Worm (Caenorhabditis elegans) whole organism, L2 larva: ENCODE data around the gene klf-1.
A peak's percentile ranks its signal among the peaks of the same experiment; 100 is the strongest.

Experiments used
- F13H6.1 ChIP-seq: sonication (generic microtip); optimal IDR thresholded peaks from 2 replicates; lab custom pipeline; 2016; ENCODE audit warnings: missing genetic modification characterization, missing compliant biosample characterization
- R02D3.7 ChIP-seq: fragments of 150-350 bp; optimal IDR thresholded peaks from 2 replicates; lab custom pipeline; 2014; ENCODE audit warnings: missing biosample characterization, missing genetic modification characterization
- Y55F3AM.14 ChIP-seq: fragments of 200-800 bp; sonication (Bioruptor generic); optimal IDR thresholded peaks from 2 replicates; lab custom pipeline; 2018; ENCODE audit warnings: mild to moderate bottlenecking, missing genetic modification characterization, missing compliant biosample characterization
- ZK546.5 ChIP-seq: sonication (generic microtip); optimal IDR thresholded peaks from 2 replicates; lab custom pipeline; 2017; ENCODE audit warnings: missing biosample characterization, missing genetic modification characterization
- ama-1 ChIP-seq: fragments of 150-350 bp; optimal IDR thresholded peaks from 2 replicates; lab custom pipeline; 2018; ENCODE audit warnings: inconsistent platforms
- blmp-1 ChIP-seq: sonication (generic microtip); optimal IDR thresholded peaks from 2 replicates; lab custom pipeline; 2017; ENCODE audit warnings: missing genetic modification characterization, mild to moderate bottlenecking, missing compliant biosample characterization, antibody characterized with exemption, moderate library complexity; ENCODE audit not compliant: insufficient read depth
- ceh-82 ChIP-seq: fragments of 150-350 bp; optimal IDR thresholded peaks from 2 replicates; lab custom pipeline; 2014; ENCODE audit warnings: missing biosample characterization, missing genetic modification characterization
- dmd-4 ChIP-seq: sonication (generic microtip); optimal IDR thresholded peaks from 2 replicates; lab custom pipeline; 2017; ENCODE audit warnings: missing biosample characterization, missing genetic modification characterization
- egl-27 ChIP-seq: sonication (generic microtip); optimal IDR thresholded peaks from 3 replicates; lab custom pipeline; 2017; ENCODE audit warnings: missing biosample characterization, missing genetic modification reagents, missing genetic modification characterization
- elt-1 ChIP-seq: fragments of 150-350 bp; optimal IDR thresholded peaks from 2 replicates; lab custom pipeline; 2014; ENCODE audit warnings: missing biosample characterization, missing genetic modification characterization
- fos-1 ChIP-seq: fragments of 150-350 bp; optimal IDR thresholded peaks from 2 replicates; lab custom pipeline; 2014; ENCODE audit warnings: missing biosample characterization, missing genetic modification characterization
- gmeb-1 ChIP-seq: fragments of 150-350 bp; optimal IDR thresholded peaks from 2 replicates; lab custom pipeline; 2014; ENCODE audit warnings: missing biosample characterization, missing genetic modification characterization
- lin-11 ChIP-seq: fragments of 150-350 bp; sonication (generic microtip); optimal IDR thresholded peaks from 2 replicates; lab custom pipeline; 2014; ENCODE audit warnings: missing biosample characterization, missing genetic modification characterization, inconsistent platforms, mixed read lengths
- lin-13 ChIP-seq: fragments of 150-350 bp; optimal IDR thresholded peaks from 2 replicates; lab custom pipeline; 2014; ENCODE audit warnings: missing biosample characterization, missing genetic modification reagents, missing genetic modification characterization
- lin-39 ChIP-seq: fragments of 150-350 bp; optimal IDR thresholded peaks from 2 replicates; lab custom pipeline; 2014; ENCODE audit warnings: missing biosample characterization, missing genetic modification reagents, missing genetic modification characterization
- lsy-2 ChIP-seq, 2 experiments: fragments of 150-350 bp in 1 of 2; sonication (generic microtip) in 1 of 2; optimal IDR thresholded peaks; 2 replicates each; lab custom pipeline; 2014 to 2017; ENCODE audit warnings: missing biosample characterization in 2 of 2, missing genetic modification characterization in 2 of 2
- mab-5 ChIP-seq: fragments of 150-350 bp; optimal IDR thresholded peaks from 2 replicates; lab custom pipeline; 2014; ENCODE audit warnings: missing biosample characterization, missing genetic modification characterization
- nhr-11 ChIP-seq: fragments of 150-350 bp; optimal IDR thresholded peaks from 2 replicates; lab custom pipeline; 2014; ENCODE audit warnings: missing biosample characterization, missing genetic modification characterization
- nhr-129 ChIP-seq: fragments of 150-350 bp; optimal IDR thresholded peaks from 2 replicates; lab custom pipeline; 2014; ENCODE audit warnings: missing biosample characterization, missing genetic modification characterization
- nhr-21 ChIP-seq: fragments of 150-350 bp; optimal IDR thresholded peaks from 2 replicates; lab custom pipeline; 2014; ENCODE audit warnings: missing biosample characterization, missing genetic modification characterization
- nhr-23 ChIP-seq: fragments of 150-350 bp; optimal IDR thresholded peaks from 2 replicates; lab custom pipeline; 2014; ENCODE audit warnings: missing biosample characterization, missing genetic modification reagents, missing genetic modification characterization
- nhr-25 ChIP-seq: fragments of 150-350 bp; sonication (generic microtip); optimal IDR thresholded peaks from 3 replicates; lab custom pipeline; 2014; ENCODE audit warnings: missing biosample characterization, missing genetic modification characterization
- nhr-6 ChIP-seq: fragments of 150-350 bp; optimal IDR thresholded peaks from 2 replicates; lab custom pipeline; 2014; ENCODE audit warnings: missing biosample characterization, missing genetic modification characterization
- nhr-77 ChIP-seq: fragments of 150-350 bp; optimal IDR thresholded peaks from 2 replicates; lab custom pipeline; 2014; ENCODE audit warnings: missing biosample characterization, missing genetic modification characterization
- peb-1 ChIP-seq: fragments of 150-350 bp; optimal IDR thresholded peaks from 2 replicates; lab custom pipeline; 2014; ENCODE audit warnings: missing biosample characterization, missing genetic modification characterization
- sem-4 ChIP-seq: fragments of 150-350 bp; optimal IDR thresholded peaks from 2 replicates; lab custom pipeline; 2014; ENCODE audit warnings: missing biosample characterization, missing genetic modification reagents, missing genetic modification characterization
- skn-1 ChIP-seq: sonication (generic microtip); optimal IDR thresholded peaks from 2 replicates; lab custom pipeline; 2017; ENCODE audit warnings: missing biosample characterization, missing genetic modification characterization
- sma-3 ChIP-seq: sonication (generic microtip); optimal IDR thresholded peaks from 2 replicates; lab custom pipeline; 2016; ENCODE audit warnings: missing genetic modification reagents, missing genetic modification characterization, missing compliant biosample characterization
- sma-9 ChIP-seq, 2 experiments: fragments of 150-350 bp in 1 of 2; sonication (generic microtip) in 1 of 2; optimal IDR thresholded peaks; 2 replicates each; lab custom pipeline; 2014 to 2016; ENCODE audit warnings: missing genetic modification characterization in 2 of 2, mild to moderate bottlenecking in 1 of 2, missing biosample characterization in 1 of 2, missing compliant biosample characterization in 1 of 2, missing genetic modification reagents in 1 of 2, moderate library complexity in 1 of 2
- snpc-4 ChIP-seq: fragments of 150-350 bp; optimal IDR thresholded peaks from 2 replicates; lab custom pipeline; 2014; ENCODE audit warnings: missing biosample characterization, missing genetic modification characterization
- unc-55 ChIP-seq: fragments of 150-350 bp; sonication (generic microtip); optimal IDR thresholded peaks from 3 replicates; lab custom pipeline; 2014; ENCODE audit warnings: missing biosample characterization, missing genetic modification reagents, missing genetic modification characterization
- unc-62 ChIP-seq: fragments of 150-350 bp; optimal IDR thresholded peaks from 2 replicates; lab custom pipeline; 2014; ENCODE audit warnings: missing biosample characterization, missing genetic modification reagents, missing genetic modification characterization
- zag-1 ChIP-seq: fragments of 150-350 bp; optimal IDR thresholded peaks from 2 replicates; lab custom pipeline; 2014; ENCODE audit warnings: missing biosample characterization, missing genetic modification characterization

Gene klf-1

ce11 chrIII:2914029-2914428, 39.4 kb downstream of the klf-1 start:
- no peak for TF ChIP-seq nhr-25 (tag; lab: Kevin White, UChicago)
- no peak for TF ChIP-seq ceh-82
- TF ChIP-seq blmp-1 (tag; lab: Kevin White, UChicago) = no peak
- peak; percentile 29 for TF ChIP-seq zag-1 (tag; lab: Kevin White, UChicago)
- TF ChIP-seq gmeb-1 (tag; lab: Kevin White, UChicago) = no peak
- TF ChIP-seq nhr-77 = no peak
- TF ChIP-seq lin-13 = no peak
- peak in 1 of 2 experiments; percentile 25 for TF ChIP-seq lsy-2 (tag; optimal IDR thresholded peaks at IDR 0.05; lab: Kevin White, UChicago)
- no peak for TF ChIP-seq fos-1 (tag; lab: Kevin White, UChicago)
- peak; percentile 6 for TF ChIP-seq sem-4
- no peak for TF ChIP-seq unc-62 (GFP tag; lab: Kevin White, UChicago)

- TF ChIP-seq mab-5 = peak; percentile 65
- no peak for TF ChIP-seq nhr-21 (tag; lab: Kevin White, UChicago)
Measured at ce11 chrIII:2918655-2919054, 44.0 kb downstream of the klf-1 start.

DNA sequence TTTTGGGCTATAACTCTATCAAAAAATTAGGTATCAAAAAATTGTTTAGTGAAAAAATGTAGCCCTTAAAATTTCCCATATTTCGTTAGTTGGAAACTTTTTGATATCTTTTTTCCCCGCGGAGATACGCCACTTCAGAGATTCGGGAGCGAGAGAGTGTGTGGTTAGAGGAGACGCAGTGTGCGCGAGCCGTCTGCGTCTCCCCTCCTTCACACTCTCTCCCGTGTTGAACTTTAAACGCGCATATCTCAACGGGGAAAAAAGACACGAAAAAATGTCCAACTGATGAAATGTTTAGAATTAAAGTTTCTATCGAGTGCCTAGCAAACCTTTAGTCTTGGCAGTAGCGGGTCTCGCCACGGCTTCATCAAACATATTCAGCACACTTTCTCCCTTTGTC, 45.7 kb downstream of the klf-1 start:
- TF ChIP-seq gmeb-1 (tag; lab: Kevin White, UChicago) = no peak
- TF ChIP-seq Y55F3AM.14 (GFP tag; lab: Kevin White, UChicago) = no peak
- TF ChIP-seq skn-1 = no peak
- no peak for TF ChIP-seq nhr-129 (tag; lab: Kevin White, UChicago)
- no peak for TF ChIP-seq unc-55
- TF ChIP-seq dmd-4 = no peak
- no peak for TF ChIP-seq sem-4
- no peak for TF ChIP-seq ZK546.5
- no peak for TF ChIP-seq egl-27 (tag; lab: Kevin White, UChicago)
- TF ChIP-seq sma-9 (GFP tag; optimal IDR thresholded peaks at IDR 0.05; lab: Kevin White, UChicago) = no peak
- TF ChIP-seq sma-9 (tag; optimal IDR thresholded peaks at IDR 0.05; lab: Kevin White, UChicago) = no peak
- TF ChIP-seq ama-1 (lab: Kevin White, UChicago) = no peak
- TF ChIP-seq peb-1 (tag; lab: Kevin White, UChicago) = no peak

DNA sequence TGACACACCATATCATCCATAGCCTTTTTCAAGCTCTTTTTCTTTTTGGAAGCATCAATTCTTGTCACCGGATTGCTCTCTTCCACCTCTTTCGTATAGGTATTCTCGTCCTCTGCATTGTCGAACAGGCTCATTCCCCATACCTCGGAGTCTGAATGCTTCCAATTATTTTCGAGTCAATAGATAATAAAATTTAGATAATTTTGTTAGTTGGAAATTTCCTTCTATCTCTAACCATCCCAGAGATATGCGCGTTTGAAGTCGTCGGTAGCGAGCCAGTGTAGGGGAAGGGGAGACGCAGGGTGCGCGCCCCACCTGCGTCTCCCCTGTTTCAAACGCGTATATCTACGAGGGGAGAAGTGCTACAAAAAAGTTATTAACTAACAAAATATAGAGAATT, 46.2 kb downstream of the klf-1 start:
- TF ChIP-seq fos-1 (tag; lab: Kevin White, UChicago) = no peak
- TF ChIP-seq sma-9 (GFP tag; optimal IDR thresholded peaks at IDR 0.05; lab: Kevin White, UChicago) = no peak
- no peak for TF ChIP-seq sma-9 (tag; optimal IDR thresholded peaks at IDR 0.05; lab: Kevin White, UChicago)
- no peak for TF ChIP-seq nhr-21 (tag; lab: Kevin White, UChicago)
- no peak for TF ChIP-seq nhr-25 (tag; lab: Kevin White, UChicago)
- no peak for TF ChIP-seq F13H6.1 (tag; lab: Kevin White, UChicago)
- no peak for TF ChIP-seq nhr-11 (tag; lab: Kevin White, UChicago)
- no peak for TF ChIP-seq peb-1 (tag; lab: Kevin White, UChicago)
- no peak for TF ChIP-seq ceh-82
- TF ChIP-seq egl-27 (tag; lab: Kevin White, UChicago) = no peak
- no peak for TF ChIP-seq unc-62 (GFP tag; lab: Kevin White, UChicago)
- no peak for TF ChIP-seq sma-3 (GFP tag; lab: Kevin White, UChicago)
- TF ChIP-seq lin-13 = no peak
- no peak for TF ChIP-seq elt-1 (tag; lab: Kevin White, UChicago)
- no peak for TF ChIP-seq R02D3.7 (tag; lab: Kevin White, UChicago)
- no peak for TF ChIP-seq lsy-2 (tag; optimal IDR thresholded peaks at IDR 0.05; lab: Kevin White, UChicago)
- TF ChIP-seq snpc-4 = no peak
- no peak for TF ChIP-seq ama-1 (lab: Kevin White, UChicago)

- TF ChIP-seq nhr-129 (tag; lab: Kevin White, UChicago) (no peak), nhr-23 (tag; lab: Kevin White, UChicago) (no peak)
- TF ChIP-seq, all 48 proteins: peak for 0
Measured at ce11 chrIII:2923012-2923411, 48.4 kb downstream of the klf-1 start, which contains the start of gene R10F2.4. Gene R10F2.4 (minus strand): TSS chrIII:2923112.

- TF ChIP-seq F13H6.1 (tag; lab: Kevin White, UChicago) (no peak), dmd-4 (no peak), lin-11 (tag; lab: Kevin White, UChicago) (no peak), lin-39 (tag; lab: Kevin White, UChicago) (no peak), zag-1 (tag; lab: Kevin White, UChicago) (no peak), snpc-4 (no peak), sma-9 (GFP tag; optimal IDR thresholded peaks at IDR 0.05; lab: Kevin White, UChicago) (no peak), sma-9 (tag; optimal IDR thresholded peaks at IDR 0.05; lab: Kevin White, UChicago) (no peak), fos-1 (tag; lab: Kevin White, UChicago) (no peak), nhr-25 (tag; lab: Kevin White, UChicago) (no peak), nhr-6 (no peak), ama-1 (lab: Kevin White, UChicago) (no peak), Y55F3AM.14 (GFP tag; lab: Kevin White, UChicago) (no peak)
- TF ChIP-seq, all 48 proteins: peak for 0
Measured at ce11 chrIII:2924658-2925057, 50.0 kb downstream of the klf-1 start, which contains the start of gene R10F2.5. Gene R10F2.5 (minus strand): TSS chrIII:2924758.
